Fruit fly (Drosophila melanogaster): Measurements from ENCODE around the gene CG33263.

CG33263 gene

dm6 chr3L:13412886-13413224, 11.1 kb downstream of the CG33263 start (continued):
- TF ChIP-seq Max (GFP tag; optimal IDR thresholded peaks at IDR 0.05) (no peak), Med (GFP tag) (peak; percentile 52), Hr39 (optimal IDR thresholded peaks at IDR 0.05) (no peak), Xbp1 (GFP tag; optimal IDR thresholded peaks at IDR 0.05) (no peak), Adf1 (GFP tag; IDR thresholded peaks at IDR 0.05) (no peak), CG12769 (tag; optimal IDR thresholded peaks at IDR 0.05) (peak; percentile 15), zfh1 (GFP tag; IDR thresholded peaks at IDR 0.05) (0 out of 3 replicates have a peak, but pooled peaks have one; percentile 5), ftz-f1 (GFP tag; optimal IDR thresholded peaks at IDR 0.05) (no peak), nom (GFP tag; optimal IDR thresholded peaks at IDR 0.05) (no peak), ken (GFP tag; IDR thresholded peaks at IDR 0.05) (0 out of 3 replicates have a peak, but pooled peaks have one; percentile 20), D19B (GFP tag; optimal IDR thresholded peaks at IDR 0.05) (no peak), HLH4C (GFP tag; IDR thresholded peaks at IDR 0.05; ENCODE audit: partially characterized antibody) (0 out of 3 replicates have a peak, but pooled peaks have one; percentile 3), Hey (tag; optimal IDR thresholded peaks at IDR 0.05) (no peak), bbx (GFP tag; IDR thresholded peaks at IDR 0.05; ENCODE audit: partially characterized antibody) (no peak), Sry-δ (GFP tag; optimal IDR thresholded peaks at IDR 0.05) (peak; percentile 20)

dm6 chr3L:13412200-13412885, 11.6 kb downstream of the CG33263 start, which contains the start of the genes CG10222 and flr:
Gene CG10222, minus strand, starts transcription at chr3L:13412453.
Gene flr, plus strand, starts transcription at chr3L:13412843.
- TF ChIP-seq CG30403 (GFP tag; optimal IDR thresholded peaks at IDR 0.05) (peak; percentile 32), ind (GFP tag; optimal IDR thresholded peaks at IDR 0.05) (peak; percentile 12), kay (GFP tag; optimal IDR thresholded peaks at IDR 0.05) (peak; percentile 24), Sin3A (optimal IDR thresholded peaks at IDR 0.05) (peak; percentile 3), CG34224 (GFP tag; IDR thresholded peaks at IDR 0.05; ENCODE audit: partially characterized antibody) (peak; percentile 58; the same call in 2 of the 3 replicates), lilli (GFP tag; optimal IDR thresholded peaks at IDR 0.05) (peak; percentile 34), D (optimal IDR thresholded peaks at IDR 0.05) (peak; percentile 70), D (GFP tag; optimal IDR thresholded peaks at IDR 0.05) (peak; percentile 27), Stat92E (GFP tag; optimal IDR thresholded peaks at IDR 0.05) (no peak), CG17829 (tag; optimal IDR thresholded peaks at IDR 0.05) (peak; percentile 40), Lhr (GFP tag; optimal IDR thresholded peaks at IDR 0.05) (peak; percentile 9), CG30020 (tag; optimal IDR thresholded peaks at IDR 0.05) (no peak), nmo (GFP tag; optimal IDR thresholded peaks at IDR 0.05) (peak; percentile 53), stwl (tag; optimal IDR thresholded peaks at IDR 0.05) (peak; percentile 57), fd102C (GFP tag; optimal IDR thresholded peaks at IDR 0.05) (no peak), CG11456 (GFP tag; IDR thresholded peaks at IDR 0.05) (no peak), CG18262 (tag; optimal IDR thresholded peaks at IDR 0.05) (peak; percentile 32), Dref (GFP tag; IDR thresholded peaks at IDR 0.05) (peak; percentile 76), Opbp (GFP tag; IDR thresholded peaks at IDR 0.05; ENCODE audit: partially characterized antibody) (peak; percentile 74), CG7839 (tag; optimal IDR thresholded peaks at IDR 0.05) (no peak), CG10147 (GFP tag; optimal IDR thresholded peaks at IDR 0.05) (peak; percentile 17), CG2129 (GFP tag; IDR thresholded peaks at IDR 0.05; ENCODE audit: partially characterized antibody) (peak; percentile 46; the same call in 1 of the 2 replicates), bsh (GFP tag; optimal IDR thresholded peaks at IDR 0.05) (no peak), Nf-YC (tag; optimal IDR thresholded peaks at IDR 0.05) (peak; percentile 35), Dbx (GFP tag; IDR thresholded peaks at IDR 0.05) (peak; percentile 42; the same call in 1 of the 3 replicates), sug (tag; optimal IDR thresholded peaks at IDR 0.05) (peak; percentile 8), tna (GFP tag; IDR thresholded peaks at IDR 0.05; ENCODE audit: partially characterized antibody) (peak; percentile 22; the same call in 1 of the 2 replicates), BEAF-32 (GFP tag; optimal IDR thresholded peaks at IDR 0.05) (peak; percentile 73), CG31441 (GFP tag; IDR thresholded peaks at IDR 0.05) (peak; percentile 45; the same call in 1 of the 2 replicates), her (GFP tag; optimal IDR thresholded peaks at IDR 0.05) (no peak), row (GFP tag; IDR thresholded peaks at IDR 0.05) (peak; percentile 77), CG14710 (tag; optimal IDR thresholded peaks at IDR 0.05) (peak; percentile 58), inv (GFP tag; IDR thresholded peaks at IDR 0.05; ENCODE audit: partially characterized antibody) (peak; percentile 64)
